Worm (Caenorhabditis elegans) whole organism, mixed stage, embryonic: ENCODE data around the gene slc-9B.1.
A peak's percentile ranks its signal among the peaks of the same experiment; 100 is the strongest.

Experiments
- M03D4.4 ChIP-seq: sonication (generic microtip); optimal IDR thresholded peaks from 2 replicates; lab custom pipeline; 2017; ENCODE audit warnings: mild to moderate bottlenecking, missing genetic modification characterization, missing compliant biosample characterization
- blmp-1 ChIP-seq: fragments of 150-350 bp; optimal IDR thresholded peaks from 2 replicates; lab custom pipeline; 2014; ENCODE audit warnings: missing biosample characterization, missing genetic modification characterization
- ceh-39 ChIP-seq: fragments of 150-350 bp; optimal IDR thresholded peaks from 2 replicates; lab custom pipeline; 2014; ENCODE audit warnings: missing biosample characterization, missing genetic modification characterization
- ceh-83 ChIP-seq: fragments of 200-800 bp; sonication (Bioruptor generic); optimal IDR thresholded peaks from 2 replicates; lab custom pipeline; 2018; ENCODE audit warnings: mild to moderate bottlenecking, missing genetic modification characterization, missing compliant biosample characterization
- ces-1 ChIP-seq: fragments of 150-350 bp; optimal IDR thresholded peaks from 2 replicates; lab custom pipeline; 2014; ENCODE audit warnings: missing biosample characterization, missing genetic modification reagents, missing genetic modification characterization
- cnd-1 ChIP-seq: fragments of 200-800 bp; sonication (Bioruptor generic); optimal IDR thresholded peaks from 2 replicates; lab custom pipeline; 2018; ENCODE audit warnings: mild to moderate bottlenecking, missing genetic modification characterization, missing compliant biosample characterization
- drap-1 ChIP-seq: fragments of 200-800 bp; sonication (Bioruptor generic); optimal IDR thresholded peaks from 3 replicates; lab custom pipeline; 2018; ENCODE audit warnings: mild to moderate bottlenecking, missing genetic modification characterization, missing compliant biosample characterization
- elt-1 ChIP-seq: sonication (generic microtip); optimal IDR thresholded peaks from 2 replicates; lab custom pipeline; 2017; ENCODE audit warnings: missing genetic modification characterization, mild to moderate bottlenecking, missing compliant biosample characterization, antibody characterized with exemption, moderate library complexity, borderline replicate concordance; ENCODE audit not compliant: insufficient read depth
- elt-3 ChIP-seq: fragments of 150-350 bp; optimal IDR thresholded peaks from 2 replicates; lab custom pipeline; 2014; ENCODE audit warnings: missing biosample characterization, missing genetic modification characterization
- flh-1 ChIP-seq: fragments of 200-800 bp; sonication (Bioruptor generic); optimal IDR thresholded peaks from 2 replicates; lab custom pipeline; 2018; ENCODE audit warnings: mild to moderate bottlenecking, missing genetic modification characterization, moderate library complexity, missing compliant biosample characterization
- ham-2 ChIP-seq: fragments of 200-800 bp; sonication (Bioruptor generic); optimal IDR thresholded peaks from 2 replicates; lab custom pipeline; 2018; ENCODE audit warnings: mild to moderate bottlenecking, missing genetic modification characterization, missing compliant biosample characterization
- hlh-1 ChIP-seq: fragments of 150-350 bp; optimal IDR thresholded peaks from 2 replicates; lab custom pipeline; 2014; ENCODE audit warnings: missing biosample characterization, missing genetic modification reagents, missing genetic modification characterization
- lin-13 ChIP-seq: fragments of 150-350 bp; optimal IDR thresholded peaks from 2 replicates; lab custom pipeline; 2014; ENCODE audit warnings: missing biosample characterization, missing genetic modification characterization
- lin-32 ChIP-seq: fragments of 200-800 bp; sonication (Bioruptor generic); optimal IDR thresholded peaks from 2 replicates; lab custom pipeline; 2018; ENCODE audit warnings: mild to moderate bottlenecking, missing genetic modification characterization, missing compliant biosample characterization
- lsy-2 ChIP-seq: fragments of 150-350 bp; optimal IDR thresholded peaks from 2 replicates; lab custom pipeline; 2014; ENCODE audit warnings: missing biosample characterization, missing genetic modification characterization
- mls-2 ChIP-seq: sonication (generic microtip); optimal IDR thresholded peaks from 2 replicates; lab custom pipeline; 2016; ENCODE audit warnings: mild to moderate bottlenecking, missing genetic modification characterization, moderate library complexity, missing compliant biosample characterization
- nhr-2 ChIP-seq: fragments of 150-350 bp; optimal IDR thresholded peaks from 2 replicates; lab custom pipeline; 2014; ENCODE audit warnings: missing biosample characterization, missing genetic modification characterization
- nhr-28 ChIP-seq: fragments of 150-350 bp; optimal IDR thresholded peaks from 2 replicates; lab custom pipeline; 2014; ENCODE audit warnings: missing biosample characterization, missing genetic modification characterization
- nhr-76 ChIP-seq: sonication (generic microtip); optimal IDR thresholded peaks from 2 replicates; lab custom pipeline; 2017; ENCODE audit warnings: missing biosample characterization, missing genetic modification characterization
- sem-2 ChIP-seq: fragments of 200-800 bp; sonication (Bioruptor generic); optimal IDR thresholded peaks from 2 replicates; lab custom pipeline; 2018; ENCODE audit warnings: mild to moderate bottlenecking, missing genetic modification characterization, missing compliant biosample characterization
- snpc-4 ChIP-seq: fragments of 150-350 bp; optimal IDR thresholded peaks from 2 replicates; lab custom pipeline; 2014; ENCODE audit warnings: missing biosample characterization, missing genetic modification characterization
- sptf-1 ChIP-seq: sonication (generic microtip); optimal IDR thresholded peaks from 2 replicates; lab custom pipeline; 2017; ENCODE audit warnings: mild to moderate bottlenecking, missing genetic modification characterization, moderate library complexity, missing compliant biosample characterization
- tbx-8 ChIP-seq: fragments of 200-800 bp; sonication (Bioruptor generic); optimal IDR thresholded peaks from 2 replicates; lab custom pipeline; 2018; ENCODE audit warnings: mild to moderate bottlenecking, missing genetic modification characterization, moderate library complexity, missing compliant biosample characterization
- unc-39 ChIP-seq: fragments of 150-350 bp; optimal IDR thresholded peaks from 2 replicates; lab custom pipeline; 2014; ENCODE audit warnings: missing biosample characterization, missing genetic modification characterization
- unc-62 ChIP-seq: fragments of 150-350 bp; optimal IDR thresholded peaks from 2 replicates; lab custom pipeline; 2014; ENCODE audit warnings: missing biosample characterization, missing genetic modification reagents, missing genetic modification characterization
- zip-8 ChIP-seq: fragments of 150-350 bp; optimal IDR thresholded peaks from 2 replicates; lab custom pipeline; 2014; ENCODE audit warnings: missing biosample characterization, missing genetic modification characterization
- ztf-11 ChIP-seq: fragments of 150-350 bp; optimal IDR thresholded peaks from 2 replicates; lab custom pipeline; 2014; ENCODE audit warnings: missing biosample characterization, missing genetic modification characterization

The slc-9B.1 gene

DNA sequence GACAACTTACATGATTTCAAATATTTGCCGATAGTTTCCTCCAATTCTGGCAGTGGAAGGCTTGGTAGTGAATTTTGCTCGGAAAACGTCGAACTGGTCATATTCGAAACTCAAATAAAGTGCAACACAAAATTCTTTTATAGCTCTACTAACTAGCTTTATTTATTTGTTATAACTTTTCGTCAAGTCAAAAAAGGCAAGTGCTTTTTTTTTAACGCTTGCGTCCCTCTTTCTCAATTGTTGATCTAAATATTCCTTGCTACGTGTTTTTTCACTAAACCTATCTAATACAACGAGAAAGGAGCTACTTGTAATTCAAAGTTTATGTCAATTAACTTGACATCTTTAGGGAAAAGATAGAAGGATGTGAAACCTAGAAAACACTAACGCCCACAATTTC lies 31.0 kb downstream of the slc-9B.1 start, which contains the start of gene F41E7.6:
Gene F41E7.6 (minus strand): TSS at position 101 of the 400 bp plus-strand sequence.
- TF ChIP-seq nhr-2 (tag; lab: Kevin White, UChicago) (no peak), elt-3 (no peak), hlh-1 (tag; lab: Kevin White, UChicago) (no peak), elt-1 (no peak), lin-13 (tag; lab: Kevin White, UChicago) (no peak), snpc-4 (tag; lab: Kevin White, UChicago) (no peak), zip-8 (no peak), tbx-8 (GFP tag; lab: Kevin White, UChicago) (no peak), lsy-2 (tag; lab: Kevin White, UChicago) (no peak)

DNA sequence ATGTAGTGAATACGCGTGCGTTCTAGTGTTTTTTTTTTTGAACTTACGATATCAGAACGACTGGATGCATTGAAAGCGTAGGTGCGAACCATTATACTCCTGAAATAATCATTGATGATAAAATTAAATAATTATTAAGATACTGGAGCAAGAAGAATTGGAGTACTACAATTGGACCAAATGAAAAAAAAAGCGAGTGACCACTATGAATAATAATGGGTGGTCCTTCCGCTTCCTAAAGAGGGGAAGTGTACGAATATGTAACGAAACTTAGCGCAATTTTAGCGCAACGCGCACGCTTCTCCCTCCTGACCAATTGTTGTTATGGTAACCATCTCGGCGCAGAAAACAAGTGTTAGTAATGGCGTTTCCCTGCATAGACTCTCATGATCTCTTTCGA lies 36.5 kb downstream of the slc-9B.1 start, which contains the start of gene F41E7.9:
Gene F41E7.9 (minus strand): TSS at position 101 of the 400 bp plus-strand sequence.
- TF ChIP-seq flh-1 (GFP tag; lab: Kevin White, UChicago) (no peak), elt-1 (no peak), ceh-83 (GFP tag; lab: Kevin White, UChicago) (no peak), nhr-28 (tag; lab: Kevin White, UChicago) (no peak)

DNA sequence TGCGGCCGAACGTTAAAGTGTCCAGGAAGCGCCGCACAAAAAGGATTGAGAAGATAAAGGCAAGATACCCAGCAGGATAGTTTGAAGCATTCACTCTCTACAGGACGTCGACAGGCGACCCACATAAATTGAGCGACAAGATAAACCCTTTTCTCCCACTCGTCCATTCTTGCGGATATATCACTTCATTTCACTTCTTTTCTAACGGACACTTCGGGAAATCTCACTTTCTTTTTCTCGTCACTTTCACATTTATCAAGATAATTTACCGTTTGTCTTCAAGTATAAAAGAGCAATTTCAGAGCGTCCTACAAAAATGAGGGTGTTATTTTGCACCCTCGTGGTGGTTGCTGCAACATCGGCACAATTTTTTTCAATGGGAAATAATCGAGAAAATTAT lies 38.2 kb downstream of the slc-9B.1 start, which contains the start of gene R07E3.6:
Gene R07E3.6 (plus strand): TSS at position 158 of the 400 bp plus-strand sequence.
- TF ChIP-seq elt-1 (peak; percentile 27), blmp-1 (tag; lab: Kevin White, UChicago) (peak; percentile 88), ztf-11 (tag; lab: Kevin White, UChicago) (no peak), unc-62 (peak; percentile 54)

DNA sequence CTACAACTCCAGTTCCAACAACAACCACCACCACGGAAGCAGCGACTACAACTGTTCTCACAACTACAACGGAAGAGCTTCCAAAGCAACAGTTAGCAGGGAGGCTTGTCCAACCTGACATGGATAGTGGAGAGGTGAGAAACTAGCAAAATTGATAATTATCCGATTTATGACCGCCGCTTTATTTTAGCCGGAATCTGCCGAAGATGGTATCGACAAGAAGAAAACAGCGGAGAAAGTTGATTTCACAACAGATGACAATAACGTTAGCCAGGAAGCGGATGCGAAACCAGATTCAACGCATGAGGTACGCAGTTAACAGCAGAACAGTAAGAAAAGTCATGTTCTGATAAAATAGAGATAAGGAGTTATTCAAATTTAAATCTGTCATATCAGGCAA lies 39.0 kb downstream of the slc-9B.1 start:
- TF ChIP-seq cnd-1 (tag; lab: Kevin White, UChicago), result no peak
- no peak for TF ChIP-seq ces-1 (GFP tag; lab: Kevin White, UChicago)
- TF ChIP-seq elt-1, result peak; percentile 27
- no peak for TF ChIP-seq lin-32 (GFP tag; lab: Kevin White, UChicago)
- peak; percentile 39 for TF ChIP-seq ham-2 (GFP tag; lab: Kevin White, UChicago)
- TF ChIP-seq sptf-1 (tag; lab: Kevin White, UChicago), result no peak
- no peak for TF ChIP-seq nhr-2 (tag; lab: Kevin White, UChicago)
- no peak for TF ChIP-seq sem-2
- TF ChIP-seq drap-1 (GFP tag; lab: Kevin White, UChicago), result no peak
- no peak for TF ChIP-seq ceh-83 (GFP tag; lab: Kevin White, UChicago)
- no peak for TF ChIP-seq ceh-39 (tag; lab: Kevin White, UChicago)
- no peak for TF ChIP-seq unc-39 (tag; lab: Kevin White, UChicago)
- TF ChIP-seq blmp-1 (tag; lab: Kevin White, UChicago), result no peak
- no peak for TF ChIP-seq flh-1 (GFP tag; lab: Kevin White, UChicago)

DNA sequence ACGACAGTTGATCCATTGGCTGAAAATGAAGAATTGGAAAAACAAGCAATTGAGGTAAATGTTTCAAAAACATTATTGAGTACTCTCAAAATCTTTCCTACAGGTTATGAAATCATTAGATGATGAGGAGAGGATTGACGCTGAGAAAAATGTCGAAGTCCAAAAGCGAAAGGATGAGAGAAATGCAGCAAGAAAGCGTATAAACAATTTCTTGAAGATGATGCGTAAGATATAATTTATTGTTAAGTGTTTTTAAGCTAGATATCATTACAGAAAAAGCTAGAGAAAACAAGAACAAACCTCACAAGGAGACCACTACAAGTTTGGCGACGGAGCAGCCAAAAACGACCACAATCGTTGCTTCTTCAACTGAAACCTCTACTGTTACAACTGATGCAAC lies 40.3 kb downstream of the slc-9B.1 start:
- TF ChIP-seq nhr-76 (no peak), sem-2 (no peak), ceh-39 (tag; lab: Kevin White, UChicago) (no peak), unc-39 (tag; lab: Kevin White, UChicago) (no peak)

DNA sequence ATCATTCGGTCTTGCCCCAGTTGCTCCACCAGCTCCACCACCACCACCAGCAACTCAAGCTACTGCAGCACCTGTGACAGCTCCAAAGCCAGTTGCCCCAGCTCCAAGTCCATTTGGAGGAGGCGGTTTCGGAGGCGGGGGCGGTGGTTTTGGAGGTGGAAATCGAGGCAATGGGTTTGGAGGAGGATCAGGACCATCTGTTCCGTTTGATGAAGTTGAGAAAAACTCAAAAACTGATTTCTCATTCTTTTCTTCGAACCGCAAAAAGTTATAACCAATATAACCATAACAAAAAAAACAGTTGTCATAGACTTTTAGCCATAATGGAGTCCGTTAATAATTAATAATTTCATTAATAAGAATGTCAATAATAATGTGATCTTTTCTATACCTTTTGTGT lies 42.0 kb downstream of the slc-9B.1 start:
- no peak for TF ChIP-seq unc-39 (tag; lab: Kevin White, UChicago)
- TF ChIP-seq ceh-83 (GFP tag; lab: Kevin White, UChicago), result no peak
- TF ChIP-seq elt-3, result no peak
- no peak for TF ChIP-seq flh-1 (GFP tag; lab: Kevin White, UChicago)
- TF ChIP-seq lin-32 (GFP tag; lab: Kevin White, UChicago), result no peak
- TF ChIP-seq snpc-4 (tag; lab: Kevin White, UChicago), result no peak
- TF ChIP-seq mls-2 (tag; lab: Kevin White, UChicago), result no peak
- no peak for TF ChIP-seq nhr-28 (tag; lab: Kevin White, UChicago)
- TF ChIP-seq drap-1 (GFP tag; lab: Kevin White, UChicago), result no peak
- TF ChIP-seq M03D4.4 (tag; lab: Kevin White, UChicago), result no peak
